Fruit fly (Drosophila melanogaster): Measurements from ENCODE around the gene SmydA-2.

- TF ChIP-seq ss (GFP tag; optimal IDR thresholded peaks at IDR 0.05) (no peak), CG11902 (GFP tag; optimal IDR thresholded peaks at IDR 0.05) (no peak)
Measured at dm6 chr3L:19016805-19017161, 13.7 kb upstream of the SmydA-2 start.
